Worm (Caenorhabditis elegans) whole organism, midembryonic: ENCODE data around the gene clik-1.

ENCODE experiments used
- T22C8.4 ChIP-seq: fragments of 200-800 bp; sonication (Bioruptor generic); IDR thresholded peaks from 2 replicates; pipeline ENCODE4 v1.3.6; 2022; ENCODE audit warnings: missing genetic modification characterization, missing compliant biosample characterization
- cog-1 ChIP-seq: sonication (generic microtip); optimal IDR thresholded peaks from 2 replicates; lab custom pipeline; 2016; ENCODE audit warnings: missing genetic modification characterization, missing compliant biosample characterization
- flt-1 ChIP-seq: fragments of 200-800 bp; sonication (Bioruptor generic); IDR thresholded peaks from 2 replicates; pipeline ENCODE4 v1.3.6; 2022; ENCODE audit warnings: missing genetic modification characterization, missing compliant biosample characterization
- klf-2 ChIP-seq: fragments of 200-800 bp; sonication (Bioruptor generic); conservative IDR thresholded peaks from 2 replicates; pipeline ENCODE4 v1.3.6; 2022; ENCODE audit warnings: missing genetic modification reagents, missing genetic modification characterization, missing compliant biosample characterization
- med-1 ChIP-seq: sonication (generic microtip); optimal IDR thresholded peaks from 2 replicates; lab custom pipeline; 2017; ENCODE audit warnings: missing genetic modification characterization, mild to moderate bottlenecking, missing compliant biosample characterization, antibody characterized with exemption, missing genetic modification reagents; ENCODE audit not compliant: insufficient read depth
- ref-1 ChIP-seq: fragments of 200-800 bp; sonication (Bioruptor generic); conservative IDR thresholded peaks from 2 replicates; pipeline ENCODE4 v1.3.6; 2022; ENCODE audit warnings: missing genetic modification reagents, missing genetic modification characterization, missing compliant biosample characterization
- tab-1 ChIP-seq: fragments of 200-800 bp; sonication (Bioruptor generic); IDR thresholded peaks from 2 replicates; pipeline ENCODE4 v1.3.6; 2022; ENCODE audit warnings: missing genetic modification characterization, missing compliant biosample characterization
- ztf-23 ChIP-seq: fragments of 200-800 bp; sonication (Bioruptor generic); IDR thresholded peaks from 2 replicates; pipeline ENCODE4 v1.3.6; 2022; ENCODE audit warnings: missing genetic modification reagents, missing genetic modification characterization, missing compliant biosample characterization
- ztf-29 ChIP-seq: fragments of 200-800 bp; sonication (Bioruptor generic); IDR thresholded peaks from 2 replicates; pipeline ENCODE4 v1.3.6; 2022; ENCODE audit warnings: missing genetic modification reagents, missing genetic modification characterization, missing compliant biosample characterization

DNA sequence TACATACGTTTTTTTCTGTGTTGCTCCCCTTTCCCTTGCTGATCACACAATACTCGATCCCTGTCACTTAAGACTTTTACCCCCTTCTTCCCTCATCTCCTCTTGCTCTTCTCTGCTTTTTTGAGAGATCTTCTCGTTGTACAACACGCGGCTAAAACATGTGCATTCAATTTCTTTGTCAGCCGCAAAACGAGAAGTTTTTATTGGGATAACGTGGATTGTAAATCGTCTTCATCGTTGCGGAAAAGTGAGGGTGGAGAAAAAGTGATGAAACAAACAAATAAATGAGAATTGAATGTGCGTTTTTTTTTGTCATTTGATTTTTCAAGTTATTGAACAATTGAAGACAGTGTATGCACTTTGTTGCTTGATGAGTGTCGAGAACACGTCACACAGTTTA, 908 bp upstream of the clik-1 start:
- no peak for TF ChIP-seq flt-1 (GFP tag; lab: Robert Waterston, UW)
- no peak for TF ChIP-seq T22C8.4 (GFP tag; lab: Robert Waterston, UW)
- no peak for TF ChIP-seq ref-1 (GFP tag; lab: Robert Waterston, UW)
- no peak for TF ChIP-seq ztf-29 (GFP tag; lab: Robert Waterston, UW)
- no peak for TF ChIP-seq med-1 (GFP tag; lab: Kevin White, UChicago)
- no peak for TF ChIP-seq klf-2 (GFP tag; lab: Robert Waterston, UW)
- no peak for TF ChIP-seq cog-1 (tag; lab: Kevin White, UChicago)
- TF ChIP-seq ztf-23 (GFP tag; lab: Robert Waterston, UW): no peak
- TF ChIP-seq tab-1 (GFP tag; lab: Robert Waterston, UW): no peak
